Fruit fly (Drosophila melanogaster) whole organism, embryonic: Measurements from ENCODE around the gene goe.

Source experiments
- Abd-B ChIP-seq: fragments of 200-800 bp; sonication (Bioruptor generic); optimal IDR thresholded peaks from 2 replicates; lab custom pipeline; 2018; ENCODE audit warnings: missing biosample characterization, mild to moderate bottlenecking, missing genetic modification characterization, moderate library complexity
- Blimp-1 ChIP-seq: fragments of 200-800 bp; sonication (Bioruptor generic); optimal IDR thresholded peaks from 3 replicates; lab custom pipeline; 2018; ENCODE audit warnings: missing biosample characterization, missing genetic modification characterization, mild to moderate bottlenecking, moderate library complexity, missing genetic modification reagents
- CG10274 ChIP-seq: fragments of 200-800 bp; sonication (Bioruptor generic); optimal IDR thresholded peaks from 3 replicates; lab custom pipeline; 2017; ENCODE audit warnings: missing biosample characterization, mild to moderate bottlenecking, missing genetic modification characterization
- CG10366 ChIP-seq: fragments of 200-800 bp; sonication (Bioruptor generic); IDR thresholded peaks from 2 replicates; pipeline ENCODE4 v1.3.6; 2022; ENCODE audit warnings: missing biosample characterization, missing genetic modification characterization
- CG11247 ChIP-seq: fragments of 200-800 bp; sonication (Bioruptor generic); IDR thresholded peaks from 2 replicates; pipeline ENCODE4 v1.3.6; 2022; ENCODE audit warnings: missing biosample characterization, missing genetic modification characterization
- CG12299 ChIP-seq: fragments of 200-800 bp; sonication (Bioruptor generic); optimal IDR thresholded peaks from 2 replicates; lab custom pipeline; 2018; ENCODE audit warnings: missing biosample characterization, mild to moderate bottlenecking, missing genetic modification characterization
- CG12659 ChIP-seq: fragments of 200-800 bp; sonication (Bioruptor generic); optimal IDR thresholded peaks from 3 replicates; lab custom pipeline; 2017; ENCODE audit warnings: mild to moderate bottlenecking, missing biosample characterization, missing genetic modification reagents, missing genetic modification characterization
- CG17385 ChIP-seq: fragments of 200-800 bp; sonication (Bioruptor generic); optimal IDR thresholded peaks from 3 replicates; lab custom pipeline; 2018; ENCODE audit warnings: missing biosample characterization, mild to moderate bottlenecking, missing genetic modification characterization
- CG17829 ChIP-seq: fragments of 200-800 bp; optimal IDR thresholded peaks from 2 replicates; lab custom pipeline; 2019; ENCODE audit warnings: missing biosample characterization, mild to moderate bottlenecking, missing genetic modification characterization, moderate library complexity
- CG18476 ChIP-seq: fragments of 200-800 bp; sonication (Bioruptor generic); optimal IDR thresholded peaks from 2 replicates; lab custom pipeline; 2016; ENCODE audit warnings: missing biosample characterization, mild to moderate bottlenecking, missing genetic modification characterization
- CG31388 ChIP-seq: fragments of 200-800 bp; sonication (Bioruptor generic); optimal IDR thresholded peaks from 2 replicates; lab custom pipeline; 2016; ENCODE audit warnings: missing biosample characterization, missing genetic modification characterization
- CG6254 ChIP-seq: fragments of 200-800 bp; sonication (Bioruptor generic); optimal IDR thresholded peaks from 3 replicates; lab custom pipeline; 2017; ENCODE audit warnings: mild to moderate bottlenecking, missing biosample characterization, missing genetic modification reagents, missing genetic modification characterization
- CG6272 ChIP-seq: fragments of 200-800 bp; sonication (Bioruptor generic); IDR thresholded peaks from 2 replicates; pipeline ENCODE4 v1.3.6; 2022; ENCODE audit warnings: missing biosample characterization, missing genetic modification characterization
- CG6813 ChIP-seq: fragments of 200-800 bp; sonication (Bioruptor generic); optimal IDR thresholded peaks from 2 replicates; lab custom pipeline; 2017; ENCODE audit warnings: missing biosample characterization, missing genetic modification characterization, mild to moderate bottlenecking, moderate library complexity, missing genetic modification reagents
- CG7271 ChIP-seq: fragments of 200-800 bp; sonication (Bioruptor generic); optimal IDR thresholded peaks from 2 replicates; lab custom pipeline; 2018; ENCODE audit warnings: missing biosample characterization, mild to moderate bottlenecking, missing genetic modification characterization, moderate library complexity
- CG8089 ChIP-seq: fragments of 200-800 bp; sonication (Bioruptor generic); optimal IDR thresholded peaks from 3 replicates; lab custom pipeline; 2016; ENCODE audit warnings: missing biosample characterization, missing genetic modification characterization
- CG8478 ChIP-seq: fragments of >200 bp; optimal IDR thresholded peaks from 2 replicates; lab custom pipeline; 2018
- CG8765 ChIP-seq: fragments of 200-800 bp; sonication (Bioruptor generic); IDR thresholded peaks from 2 replicates; pipeline ENCODE4 v1.3.6; 2022; ENCODE audit warnings: missing biosample characterization, missing genetic modification characterization
- D ChIP-seq, 2 experiments: fragments of 200-800 bp in 1 of 2; fragments of >200 bp in 1 of 2; sonication (Bioruptor generic) in 1 of 2; optimal IDR thresholded peaks; 2 replicates in 1 of 2; 3 replicates in 1 of 2; lab custom pipeline; 2017; ENCODE audit warnings: mild to moderate bottlenecking in 1 of 2, missing biosample characterization in 1 of 2, missing genetic modification characterization in 1 of 2, missing genetic modification reagents in 1 of 2
- Deaf1 ChIP-seq: fragments of 200-800 bp; optimal IDR thresholded peaks from 3 replicates; lab custom pipeline; 2019; ENCODE audit warnings: missing biosample characterization, mild to moderate bottlenecking, missing genetic modification characterization, moderate library complexity
- Dll ChIP-seq: fragments of 200-800 bp; sonication (Bioruptor generic); IDR thresholded peaks from 4 replicates; pipeline ENCODE4 v1.3.6; 2022; ENCODE audit warnings: missing biosample characterization, missing genetic modification characterization; ENCODE audit not compliant: partially characterized antibody
- Drgx ChIP-seq: fragments of 200-800 bp; sonication (Bioruptor generic); IDR thresholded peaks from 2 replicates; pipeline ENCODE4 v1.3.6; 2022; ENCODE audit warnings: missing biosample characterization, missing genetic modification characterization
- E2f2 ChIP-seq: fragments of 200-800 bp; sonication (Bioruptor generic); IDR thresholded peaks from 2 replicates; pipeline ENCODE4 v1.3.6; 2022; ENCODE audit warnings: missing biosample characterization, missing genetic modification characterization
- Eip74EF ChIP-seq, 2 experiments: fragments of 200-800 bp in 1 of 2; fragments of >200 bp in 1 of 2; sonication (Bioruptor generic) in 1 of 2; optimal IDR thresholded peaks; 2 replicates each; lab custom pipeline; 2017 to 2019; ENCODE audit warnings: missing biosample characterization in 2 of 2, missing genetic modification characterization in 2 of 2, mild to moderate bottlenecking in 1 of 2, moderate library complexity in 1 of 2
- Ets65A ChIP-seq: fragments of 200-800 bp; sonication (Bioruptor generic); peaks from one replicate; lab custom pipeline; 2016; ENCODE audit warnings: missing biosample characterization, missing genetic modification characterization
- Spps ChIP-seq: fragments of 200-800 bp; sonication (Bioruptor generic); optimal IDR thresholded peaks from 2 replicates; lab custom pipeline; 2018; ENCODE audit warnings: missing biosample characterization, mild to moderate bottlenecking, missing genetic modification characterization
- ab ChIP-seq: fragments of 200-800 bp; sonication (Bioruptor generic); optimal IDR thresholded peaks from 2 replicates; lab custom pipeline; 2016; ENCODE audit warnings: missing biosample characterization, missing genetic modification characterization
- ase ChIP-seq: fragments of 200-800 bp; sonication (Bioruptor generic); IDR thresholded peaks from 3 replicates; pipeline ENCODE4 v1.3.6; 2022; ENCODE audit warnings: missing biosample characterization, missing genetic modification characterization
- bab2 ChIP-seq: fragments of 200-800 bp; sonication (Bioruptor generic); optimal IDR thresholded peaks from 2 replicates; lab custom pipeline; 2016; ENCODE audit warnings: missing biosample characterization, missing genetic modification characterization
- bsh ChIP-seq, 2 experiments: fragments of 200-800 bp; sonication (Bioruptor generic); optimal IDR thresholded peaks; 2 replicates each; lab custom pipeline; 2017 to 2018; ENCODE audit warnings: mild to moderate bottlenecking in 2 of 2, missing biosample characterization in 2 of 2, missing genetic modification characterization in 2 of 2, moderate library complexity in 1 of 2
- dpn ChIP-seq, 2 experiments: fragments of 200-800 bp; sonication (Bioruptor generic); optimal IDR thresholded peaks; 3 replicates each; lab custom pipeline; 2016; ENCODE audit warnings: missing biosample characterization in 2 of 2, missing genetic modification characterization in 2 of 2
- hbn ChIP-seq: fragments of 200-800 bp; sonication (Bioruptor generic); IDR thresholded peaks from 2 replicates; pipeline ENCODE4 v1.3.6; 2022; ENCODE audit warnings: missing biosample characterization, missing genetic modification characterization; ENCODE audit not compliant: partially characterized antibody
- hkb ChIP-seq, 2 experiments: fragments of 200-800 bp in 1 of 2; fragments of >200 bp in 1 of 2; sonication (Bioruptor generic) in 1 of 2; IDR thresholded peaks in 1 of 2; optimal IDR thresholded peaks in 1 of 2; 2 replicates each; pipeline versions ENCODE4 v1.3.6 to Lab custom; 2017 to 2022; ENCODE audit warnings: missing biosample characterization in 1 of 2, missing genetic modification characterization in 1 of 2
- jigr1 ChIP-seq: fragments of 200-800 bp; sonication (Bioruptor generic); IDR thresholded peaks from 3 replicates; pipeline ENCODE4 v1.3.6; 2022; ENCODE audit warnings: missing biosample characterization, missing genetic modification characterization
- pan ChIP-seq, 4 experiments: fragments of >200 bp in 3 of 4; fragments of 200-800 bp in 1 of 4; sonication (Bioruptor generic) in 1 of 4; optimal IDR thresholded peaks in 3 of 4; IDR thresholded peaks in 1 of 4; 2 replicates each; pipeline versions ENCODE4 v1.3.6 to Lab custom; 2017 to 2022; ENCODE audit warnings: missing biosample characterization in 2 of 4, missing genetic modification characterization in 2 of 4, mixed read lengths in 1 of 4
- pb ChIP-seq: fragments of 200-800 bp; sonication (Bioruptor generic); optimal IDR thresholded peaks from 3 replicates; lab custom pipeline; 2016; ENCODE audit warnings: missing biosample characterization, missing genetic modification characterization
- prd ChIP-seq, 3 experiments: fragments of >200 bp in 2 of 3; fragments of 200-800 bp in 1 of 3; sonication (Bioruptor generic) in 1 of 3; optimal IDR thresholded peaks in 2 of 3; IDR thresholded peaks in 1 of 3; 2 replicates in 2 of 3; 3 replicates in 1 of 3; pipeline versions ENCODE4 v1.3.6 to Lab custom; 2017 to 2022; ENCODE audit warnings: missing biosample characterization in 1 of 3, missing genetic modification characterization in 1 of 3
- ro ChIP-seq: fragments of 200-800 bp; sonication (Bioruptor generic); IDR thresholded peaks from 2 replicates; pipeline ENCODE4 v1.3.6; 2022; ENCODE audit warnings: missing biosample characterization, missing genetic modification characterization
- run ChIP-seq: fragments of 200-800 bp; sonication (Bioruptor generic); optimal IDR thresholded peaks from 3 replicates; lab custom pipeline; 2018; ENCODE audit warnings: missing biosample characterization, mild to moderate bottlenecking, missing genetic modification characterization
- sens-2 ChIP-seq: fragments of 200-800 bp; sonication (Bioruptor generic); IDR thresholded peaks from 2 replicates; pipeline ENCODE4 v1.3.6; 2022; ENCODE audit warnings: missing biosample characterization, missing genetic modification characterization
- slou ChIP-seq: fragments of 200-800 bp; sonication (Bioruptor generic); optimal IDR thresholded peaks from 3 replicates; lab custom pipeline; 2016; ENCODE audit warnings: missing biosample characterization, missing genetic modification characterization
- sna ChIP-seq: fragments of 200-800 bp; sonication (Bioruptor generic); IDR thresholded peaks from 2 replicates; pipeline ENCODE4 v1.3.6; 2022; ENCODE audit warnings: missing biosample characterization, missing genetic modification characterization; ENCODE audit not compliant: partially characterized antibody
- tup ChIP-seq: fragments of 200-800 bp; sonication (Bioruptor generic); optimal IDR thresholded peaks from 2 replicates; lab custom pipeline; 2016; ENCODE audit warnings: missing biosample characterization, mild to moderate bottlenecking, missing genetic modification characterization, moderate library complexity
- wdn ChIP-seq: fragments of 200-800 bp; sonication (Bioruptor generic); IDR thresholded peaks from 2 replicates; pipeline ENCODE4 v1.3.6; 2022; ENCODE audit warnings: missing biosample characterization, missing genetic modification characterization
- yki ChIP-seq: fragments of >200 bp; optimal IDR thresholded peaks from 3 replicates; lab custom pipeline; 2018
- zf30C ChIP-seq: fragments of 200-800 bp; sonication (Bioruptor generic); optimal IDR thresholded peaks from 3 replicates; lab custom pipeline; 2018; ENCODE audit warnings: missing biosample characterization, mild to moderate bottlenecking, missing genetic modification characterization

Gene goe

DNA sequence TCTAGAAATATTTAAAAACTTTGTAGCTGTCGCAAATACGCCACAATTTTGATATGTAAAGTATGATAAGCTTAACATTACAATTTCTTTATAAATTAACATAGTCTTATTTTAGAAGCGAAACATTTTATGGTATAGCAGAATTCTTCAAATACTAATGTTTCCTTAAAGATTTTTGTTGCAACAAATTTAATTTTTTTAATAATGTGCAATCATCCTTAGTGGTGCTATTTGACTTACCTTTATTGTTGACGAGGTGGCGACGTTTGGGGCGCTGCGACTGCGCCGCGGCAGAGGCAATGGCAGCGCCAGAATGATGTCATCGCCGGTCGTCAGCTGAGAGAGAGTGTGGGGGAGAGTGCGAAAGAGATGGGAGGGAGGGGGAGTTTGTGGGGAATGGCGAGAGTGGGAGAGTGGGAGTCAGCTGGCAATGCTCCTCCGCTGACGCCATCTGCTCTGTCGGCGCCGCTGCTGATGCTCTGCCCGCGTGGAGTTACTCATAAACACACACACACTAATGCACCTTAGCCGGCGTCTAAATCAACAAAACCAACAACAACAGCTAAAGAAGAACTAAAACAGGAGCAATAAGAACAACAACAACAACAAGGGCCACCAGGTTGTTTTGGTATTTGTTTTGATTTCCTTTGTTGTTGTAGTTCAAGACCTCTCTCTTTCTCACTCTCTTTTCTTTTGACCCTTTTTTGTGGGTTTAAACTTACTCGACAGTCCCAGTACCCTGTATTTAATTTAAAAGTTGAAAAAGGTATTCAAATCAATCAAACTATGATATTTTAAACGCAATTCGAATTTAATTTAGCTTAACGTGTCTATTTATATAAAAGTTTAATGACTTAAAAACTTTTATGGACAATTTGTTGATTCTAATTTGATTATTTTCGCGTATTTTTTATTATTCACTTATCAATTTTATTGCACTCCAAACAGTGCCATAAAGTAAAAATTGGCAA is 28.2 kb downstream of the goe start (continued):
- TF ChIP-seq Eip74EF (GFP tag; optimal IDR thresholded peaks at IDR 0.05; lab: Kevin White, UChicago) (peak in 1 of 2 experiments; percentile 49), prd (optimal IDR thresholded peaks at IDR 0.05; lab: Kevin White, UChicago) (no peak), prd (GFP tag; IDR thresholded peaks at IDR 0.05; lab: Robert Waterston, UW) (no peak; the same call in none of the 3 replicates), pan (optimal IDR thresholded peaks at IDR 0.05; lab: Kevin White, UChicago) (no peak), pan (GFP tag; optimal IDR thresholded peaks at IDR 0.05 in 1 of 2, IDR thresholded peaks at IDR 0.05 in 1 of 2) (peak in 1 of 2 experiments; percentile 53), CG6813 (peak; percentile 20), Dll (GFP tag; lab: Robert Waterston, UW) (no peak), CG8089 (no peak), sens-2 (GFP tag; lab: Robert Waterston, UW) (no peak), CG17829 (tag; lab: Kevin White, UChicago) (peak; percentile 66), Abd-B (GFP tag; lab: Kevin White, UChicago) (peak; percentile 69), Blimp-1 (GFP tag; lab: Kevin White, UChicago) (peak; percentile 52), Drgx (GFP tag; lab: Robert Waterston, UW) (peak; percentile 61; the same call in 1 of the 2 replicates), CG6272 (no peak), CG8478 (no peak), Spps (tag; lab: Kevin White, UChicago) (no peak), hbn (GFP tag; lab: Robert Waterston, UW) (no peak), CG11247 (no peak), hkb (optimal IDR thresholded peaks at IDR 0.05; lab: Kevin White, UChicago) (no peak), hkb (GFP tag; IDR thresholded peaks at IDR 0.05; lab: Robert Waterston, UW) (peak; percentile 83), tup (GFP tag; lab: Kevin White, UChicago) (no peak), ase (peak; percentile 55; the same call in 2 of the 3 replicates), CG17385 (peak; percentile 79), jigr1 (GFP tag; lab: Robert Waterston, UW) (no peak), run (peak; percentile 80), CG12659 (GFP tag; lab: Kevin White, UChicago) (peak; percentile 80), ro (GFP tag; lab: Robert Waterston, UW) (peak; percentile 26; the same call in 1 of the 2 replicates), wdn (GFP tag; lab: Robert Waterston, UW) (peak; percentile 53), CG7271 (tag; lab: Kevin White, UChicago) (no peak), CG6254 (GFP tag; lab: Kevin White, UChicago) (no peak), CG8765 (no peak), E2f2 (GFP tag; lab: Robert Waterston, UW) (peak; percentile 53; the same call in 1 of the 2 replicates), CG18476 (peak; percentile 6), ab (GFP tag; lab: Kevin White, UChicago) (no peak), bsh (GFP tag; optimal IDR thresholded peaks at IDR 0.05; lab: Kevin White, UChicago) (peak in 1 of 2 experiments; percentile 81), yki (lab: Kevin White, UChicago) (no peak), CG10274 (no peak), Ets65A (no peak), dpn (GFP tag; optimal IDR thresholded peaks at IDR 0.05; lab: Kevin White, UChicago) (peak; percentile 69 to 72), bab2 (GFP tag; lab: Kevin White, UChicago) (no peak), sna (GFP tag; lab: Robert Waterston, UW) (no peak), CG31388 (no peak), D (optimal IDR thresholded peaks at IDR 0.05; lab: Kevin White, UChicago) (no peak), D (GFP tag; optimal IDR thresholded peaks at IDR 0.05; lab: Kevin White, UChicago) (peak; percentile 44), Deaf1 (tag; lab: Kevin White, UChicago) (peak; percentile 47), CG10366 (GFP tag; lab: Robert Waterston, UW) (peak; percentile 67), slou (GFP tag; lab: Kevin White, UChicago) (peak; percentile 10), zf30C (GFP tag; lab: Kevin White, UChicago) (no peak), CG12299 (tag; lab: Kevin White, UChicago) (peak; percentile 73), pb (GFP tag; lab: Kevin White, UChicago) (no peak)
